Worm (Caenorhabditis elegans): ENCODE results near the gene C42D4.18.

ce11 chrIV:7153362-7153761 is 13.2 kb upstream of the C42D4.18 start, which contains the start of gene C34D4.3:
- TF ChIP-seq hsf-1 (GFP tag; IDR thresholded peaks at IDR 0.05) (no peak), snpc-3.4 (tag; optimal IDR thresholded peaks at IDR 0.05) (no peak), pha-4 (tag; optimal IDR thresholded peaks at IDR 0.05) (no peak), ama-1 (optimal IDR thresholded peaks at IDR 0.05) (no peak), ama-1 (GFP tag; optimal IDR thresholded peaks at IDR 0.05) (no peak), ztf-3 (GFP tag; optimal IDR thresholded peaks at IDR 0.05) (no peak), die-1 (tag; optimal IDR thresholded peaks at IDR 0.05) (no peak), unc-62 (GFP tag; optimal IDR thresholded peaks at IDR 0.05) (no peak)

Data from whole organism, young adult.